Fruit fly (Drosophila melanogaster): Measurements from ENCODE around the gene CG33178.

CG33178 gene

dm6 chrX:15070137-15070536 lies 12.5 kb upstream of the CG33178 start (continued):
- no peak for TF ChIP-seq inv (GFP tag; IDR thresholded peaks at IDR 0.05; ENCODE audit: partially characterized antibody)
- peak; percentile 23 for TF ChIP-seq Ets65A (GFP tag)
- no peak for TF ChIP-seq ac (GFP tag; optimal IDR thresholded peaks at IDR 0.05)

- TF ChIP-seq exex (tag; optimal IDR thresholded peaks at IDR 0.05) (peak; percentile 63), Asciz (GFP tag; optimal IDR thresholded peaks at IDR 0.05) (no peak), grn (GFP tag; optimal IDR thresholded peaks at IDR 0.05) (peak; percentile 62), CG15514 (GFP tag; optimal IDR thresholded peaks at IDR 0.05) (peak; percentile 1), Hmr (GFP tag; optimal IDR thresholded peaks at IDR 0.05) (peak; percentile 3), ham (GFP tag; IDR thresholded peaks at IDR 0.05) (no peak), mam (GFP tag; optimal IDR thresholded peaks at IDR 0.05) (no peak), nerfin-1 (tag; optimal IDR thresholded peaks at IDR 0.05) (no peak), crol (GFP tag; IDR thresholded peaks at IDR 0.05) (peak; percentile 77), Rfx (GFP tag; IDR thresholded peaks at IDR 0.05) (peak; percentile 28; the same call in 1 of the 2 replicates), CG34376 (GFP tag; optimal IDR thresholded peaks at IDR 0.05) (peak; percentile 31), CG17361 (GFP tag; IDR thresholded peaks at IDR 0.05) (no peak), sug (tag; optimal IDR thresholded peaks at IDR 0.05) (peak; percentile 15), Med (GFP tag) (peak; percentile 2), CG4730 (GFP tag; IDR thresholded peaks at IDR 0.05) (no peak), tio (GFP tag; optimal IDR thresholded peaks at IDR 0.05) (no peak), Dp (GFP tag; optimal IDR thresholded peaks at IDR 0.05) (no peak), Deaf1 (tag; optimal IDR thresholded peaks at IDR 0.05) (no peak), Antp (GFP tag; optimal IDR thresholded peaks at IDR 0.05) (no peak), CG2129 (GFP tag; IDR thresholded peaks at IDR 0.05; ENCODE audit: partially characterized antibody) (no peak), CG2199 (GFP tag; IDR thresholded peaks at IDR 0.05) (no peak), CG30431 (GFP tag; optimal IDR thresholded peaks at IDR 0.05) (no peak), CG17568 (GFP tag; optimal IDR thresholded peaks at IDR 0.05) (no peak), ems (GFP tag; optimal IDR thresholded peaks at IDR 0.05) (no peak), ash1 (GFP tag; optimal IDR thresholded peaks at IDR 0.05) (no peak), hth (optimal IDR thresholded peaks at IDR 0.05) (no peak), Fer2 (tag; optimal IDR thresholded peaks at IDR 0.05) (no peak), gt (GFP tag; IDR thresholded peaks at IDR 0.05) (no peak), gfzf (GFP tag; optimal IDR thresholded peaks at IDR 0.05) (no peak), jumu (GFP tag; optimal IDR thresholded peaks at IDR 0.05) (no peak), scrt (GFP tag; optimal IDR thresholded peaks at IDR 0.05) (no peak), NC2α (GFP tag; optimal IDR thresholded peaks at IDR 0.05) (no peak), CG18599 (GFP tag; optimal IDR thresholded peaks at IDR 0.05) (peak; percentile 31), CG3847 (GFP tag; IDR thresholded peaks at IDR 0.05) (no peak), CG6683 (GFP tag; optimal IDR thresholded peaks at IDR 0.05) (no peak), bbx (GFP tag; IDR thresholded peaks at IDR 0.05; ENCODE audit: partially characterized antibody) (no peak), sens (GFP tag) (peak; percentile 64), CG11696 (GFP tag; IDR thresholded peaks at IDR 0.05) (peak; percentile 34; the same call in 1 of the 2 replicates), sob (GFP tag; IDR thresholded peaks at IDR 0.05) (peak; percentile 49; the same call in 1 of the 2 replicates), mirr (GFP tag; optimal IDR thresholded peaks at IDR 0.05) (peak; percentile 43), MESR4 (GFP tag; optimal IDR thresholded peaks at IDR 0.05) (no peak), slp2 (GFP tag; optimal IDR thresholded peaks at IDR 0.05) (no peak), C15 (GFP tag; IDR thresholded peaks at IDR 0.05) (no peak), CG13123 (GFP tag; optimal IDR thresholded peaks at IDR 0.05) (no peak), lbe (GFP tag; optimal IDR thresholded peaks at IDR 0.05) (peak; percentile 29), z (GFP tag; IDR thresholded peaks at IDR 0.05) (no peak)
These were observed 11.7 kb upstream of the CG33178 start for dm6 chrX:15070811-15071479.

Measured in whole organism, embryonic.